Worm (Caenorhabditis elegans) whole organism, late embryonic: Measurements from ENCODE around the gene ZK675.4.

Experiments
- C38D4.7 ChIP-seq: fragments of 200-800 bp; sonication (Bioruptor generic); optimal IDR thresholded peaks from 2 replicates; lab custom pipeline; 2018; ENCODE audit warnings: mild to moderate bottlenecking, missing genetic modification characterization, moderate library complexity, missing compliant biosample characterization
- T23F11.4 ChIP-seq: fragments of 200-800 bp; sonication (Bioruptor generic); optimal IDR thresholded peaks from 2 replicates; lab custom pipeline; 2018; ENCODE audit warnings: mild to moderate bottlenecking, missing genetic modification characterization, missing compliant biosample characterization
- Y22D7AL.16 ChIP-seq: sonication (generic microtip); optimal IDR thresholded peaks from 2 replicates; lab custom pipeline; 2016; ENCODE audit warnings: missing genetic modification characterization, missing compliant biosample characterization
- ahr-1 ChIP-seq: sonication (generic microtip); optimal IDR thresholded peaks from 2 replicates; lab custom pipeline; 2016; ENCODE audit warnings: missing genetic modification characterization, missing compliant biosample characterization
- ama-1 ChIP-seq: fragments of 150-350 bp; optimal IDR thresholded peaks from 2 replicates; lab custom pipeline; 2014
- ceh-18 ChIP-seq: sonication (generic microtip); optimal IDR thresholded peaks from 2 replicates; lab custom pipeline; 2016; ENCODE audit warnings: missing genetic modification characterization, missing compliant biosample characterization
- ceh-19 ChIP-seq: fragments of 200-800 bp; sonication (Bioruptor generic); optimal IDR thresholded peaks from 2 replicates; lab custom pipeline; 2018; ENCODE audit warnings: mild to moderate bottlenecking, missing genetic modification characterization, missing compliant biosample characterization
- ceh-2 ChIP-seq: sonication (generic microtip); optimal IDR thresholded peaks from 2 replicates; lab custom pipeline; 2016; ENCODE audit warnings: missing genotype, missing genetic modification characterization, missing compliant biosample characterization
- ceh-30 ChIP-seq: fragments of 150-350 bp; optimal IDR thresholded peaks from 2 replicates; lab custom pipeline; 2014; ENCODE audit warnings: missing biosample characterization, missing genetic modification characterization
- ceh-31 ChIP-seq: sonication (generic microtip); optimal IDR thresholded peaks from 2 replicates; lab custom pipeline; 2016; ENCODE audit warnings: missing genetic modification characterization, missing compliant biosample characterization
- ceh-48 ChIP-seq: sonication (generic microtip); optimal IDR thresholded peaks from 2 replicates; lab custom pipeline; 2016; ENCODE audit warnings: missing genetic modification characterization, inconsistent platforms, missing compliant biosample characterization
- che-1 ChIP-seq: sonication (generic microtip); optimal IDR thresholded peaks from 2 replicates; lab custom pipeline; 2016; ENCODE audit warnings: mild to moderate bottlenecking, missing genetic modification characterization, missing compliant biosample characterization
- elt-2 ChIP-seq: sonication (generic microtip); optimal IDR thresholded peaks from 2 replicates; lab custom pipeline; 2016; ENCODE audit warnings: missing genetic modification reagents, missing genetic modification characterization, missing compliant biosample characterization
- elt-4 ChIP-seq: sonication (generic microtip); optimal IDR thresholded peaks from 2 replicates; lab custom pipeline; 2016; ENCODE audit warnings: missing genetic modification characterization, missing compliant biosample characterization
- ets-4 ChIP-seq: sonication (generic microtip); optimal IDR thresholded peaks from 2 replicates; lab custom pipeline; 2016; ENCODE audit warnings: missing genetic modification characterization, missing compliant biosample characterization
- fax-1 ChIP-seq: sonication (generic microtip); optimal IDR thresholded peaks from 2 replicates; lab custom pipeline; 2016; ENCODE audit warnings: missing genotype, missing genetic modification characterization, missing compliant biosample characterization
- fkh-10 ChIP-seq: fragments of 150-350 bp; optimal IDR thresholded peaks from 2 replicates; lab custom pipeline; 2014; ENCODE audit warnings: missing biosample characterization, missing genetic modification reagents, missing genetic modification characterization
- fkh-6 ChIP-seq: sonication (generic microtip); optimal IDR thresholded peaks from 2 replicates; lab custom pipeline; 2016; ENCODE audit warnings: missing genetic modification characterization, missing compliant biosample characterization
- gmeb-2 ChIP-seq: sonication (generic microtip); optimal IDR thresholded peaks from 2 replicates; lab custom pipeline; 2016; ENCODE audit warnings: missing genetic modification characterization, inconsistent platforms, missing compliant biosample characterization
- hlh-30 ChIP-seq: sonication (generic microtip); optimal IDR thresholded peaks from 2 replicates; lab custom pipeline; 2017; ENCODE audit warnings: antibody characterized with exemption, missing genetic modification characterization, missing compliant biosample characterization; ENCODE audit not compliant: insufficient read depth
- hlh-6 ChIP-seq: sonication (generic microtip); optimal IDR thresholded peaks from 2 replicates; lab custom pipeline; 2016; ENCODE audit warnings: missing genotype, missing genetic modification characterization, missing compliant biosample characterization
- lin-11 ChIP-seq: fragments of 200-800 bp; sonication (Bioruptor generic); optimal IDR thresholded peaks from 2 replicates; lab custom pipeline; 2018; ENCODE audit warnings: mild to moderate bottlenecking, missing genetic modification characterization, missing compliant biosample characterization
- mec-3 ChIP-seq: sonication (generic microtip); optimal IDR thresholded peaks from 2 replicates; lab custom pipeline; 2016; ENCODE audit warnings: borderline replicate concordance, missing genetic modification characterization, missing compliant biosample characterization
- nhr-11 ChIP-seq: fragments of 150-350 bp; optimal IDR thresholded peaks from 2 replicates; lab custom pipeline; 2014; ENCODE audit warnings: missing biosample characterization, missing genetic modification characterization
- nhr-232 ChIP-seq: sonication (generic microtip); optimal IDR thresholded peaks from 2 replicates; lab custom pipeline; 2016; ENCODE audit warnings: missing genetic modification characterization, missing compliant biosample characterization
- npax-4 ChIP-seq: sonication (generic microtip); optimal IDR thresholded peaks from 2 replicates; lab custom pipeline; 2016; ENCODE audit warnings: missing genetic modification characterization, missing compliant biosample characterization
- odd-2 ChIP-seq: sonication (generic microtip); optimal IDR thresholded peaks from 2 replicates; lab custom pipeline; 2017; ENCODE audit warnings: antibody characterized with exemption, mild to moderate bottlenecking, missing genetic modification characterization, missing compliant biosample characterization
- pat-9 ChIP-seq: fragments of 200-800 bp; sonication (Bioruptor generic); optimal IDR thresholded peaks from 2 replicates; lab custom pipeline; 2018; ENCODE audit warnings: mild to moderate bottlenecking, missing genetic modification characterization, moderate library complexity, missing compliant biosample characterization
- pax-1 ChIP-seq: fragments of 150-350 bp; optimal IDR thresholded peaks from 2 replicates; lab custom pipeline; 2014; ENCODE audit warnings: missing biosample characterization, missing genetic modification characterization
- pha-2 ChIP-seq: sonication (generic microtip); optimal IDR thresholded peaks from 2 replicates; lab custom pipeline; 2017; ENCODE audit warnings: mild to moderate bottlenecking, missing genetic modification characterization, missing compliant biosample characterization
- ref-2 ChIP-seq: sonication (generic microtip); optimal IDR thresholded peaks from 2 replicates; lab custom pipeline; 2016; ENCODE audit warnings: missing genetic modification characterization, missing compliant biosample characterization
- rnt-1 ChIP-seq: sonication (generic microtip); optimal IDR thresholded peaks from 2 replicates; lab custom pipeline; 2016; ENCODE audit warnings: missing genetic modification characterization, missing compliant biosample characterization
- ttx-3 ChIP-seq: sonication (generic microtip); optimal IDR thresholded peaks from 2 replicates; lab custom pipeline; 2016; ENCODE audit warnings: missing genetic modification reagents, missing genetic modification characterization, missing compliant biosample characterization
- unc-55 ChIP-seq: sonication (generic microtip); optimal IDR thresholded peaks from 2 replicates; lab custom pipeline; 2017; ENCODE audit warnings: missing biosample characterization, missing genetic modification reagents, missing genetic modification characterization
- unc-86 ChIP-seq: sonication (generic microtip); optimal IDR thresholded peaks from 2 replicates; lab custom pipeline; 2016; ENCODE audit warnings: missing genetic modification characterization, missing compliant biosample characterization
- zip-5 ChIP-seq: sonication (generic microtip); optimal IDR thresholded peaks from 2 replicates; lab custom pipeline; 2016; ENCODE audit warnings: missing genetic modification characterization, missing compliant biosample characterization

ZK675.4 gene

DNA sequence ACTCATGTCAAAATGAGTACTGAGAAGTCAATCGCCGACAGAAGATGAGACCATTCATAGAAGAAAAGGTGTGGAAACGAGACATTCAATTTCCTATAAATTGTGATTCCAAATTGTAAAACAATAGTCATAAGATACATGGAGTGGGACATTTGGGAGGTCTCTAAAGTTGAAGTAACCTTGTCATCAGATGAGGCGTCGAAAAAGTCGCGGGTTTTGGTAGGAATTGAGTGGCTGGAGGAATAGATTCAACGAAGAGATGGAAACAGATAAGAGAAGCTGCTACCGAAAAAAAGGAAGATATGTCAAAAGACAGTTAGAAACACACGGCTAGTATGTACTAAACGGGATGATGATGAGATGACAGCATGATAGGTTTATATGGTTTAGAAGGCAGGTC is 19.6 kb downstream of the ZK675.4 start:
- no peak for TF ChIP-seq elt-4 (tag; lab: Kevin White, UChicago)
- no peak for TF ChIP-seq ref-2
- TF ChIP-seq Y22D7AL.16 (tag; lab: Kevin White, UChicago) = no peak
- TF ChIP-seq ceh-2 = no peak
- TF ChIP-seq ets-4 (tag; lab: Kevin White, UChicago) = no peak
- TF ChIP-seq mec-3 (tag; lab: Kevin White, UChicago) = no peak
- no peak for TF ChIP-seq odd-2 (tag; lab: Kevin White, UChicago)
- no peak for TF ChIP-seq lin-11 (tag; lab: Kevin White, UChicago)
- no peak for TF ChIP-seq ttx-3 (tag; lab: Kevin White, UChicago)

DNA sequence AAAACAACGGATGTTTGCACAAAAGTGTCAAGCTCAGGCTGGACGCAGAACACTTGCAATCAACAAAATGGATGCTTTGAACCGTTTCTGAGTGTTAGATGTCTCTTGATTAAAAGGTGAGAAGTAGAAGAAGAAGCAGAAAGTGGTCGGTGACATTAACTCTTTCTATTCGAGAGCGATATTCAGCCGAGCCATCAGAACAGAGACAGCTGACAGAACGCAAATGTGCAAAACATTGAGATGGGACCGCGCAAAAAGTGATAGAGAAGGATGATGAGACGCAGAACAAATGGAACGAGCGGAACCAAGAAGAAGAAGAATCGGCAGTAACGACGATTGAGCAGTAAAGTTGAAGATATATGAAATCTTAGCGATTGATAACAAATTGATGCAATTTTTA is 24.5 kb downstream of the ZK675.4 start:
- TF ChIP-seq unc-55 (GFP tag; lab: Kevin White, UChicago) (peak; percentile 37), lin-11 (tag; lab: Kevin White, UChicago) (no peak), pha-2 (tag; lab: Kevin White, UChicago) (no peak)

DNA sequence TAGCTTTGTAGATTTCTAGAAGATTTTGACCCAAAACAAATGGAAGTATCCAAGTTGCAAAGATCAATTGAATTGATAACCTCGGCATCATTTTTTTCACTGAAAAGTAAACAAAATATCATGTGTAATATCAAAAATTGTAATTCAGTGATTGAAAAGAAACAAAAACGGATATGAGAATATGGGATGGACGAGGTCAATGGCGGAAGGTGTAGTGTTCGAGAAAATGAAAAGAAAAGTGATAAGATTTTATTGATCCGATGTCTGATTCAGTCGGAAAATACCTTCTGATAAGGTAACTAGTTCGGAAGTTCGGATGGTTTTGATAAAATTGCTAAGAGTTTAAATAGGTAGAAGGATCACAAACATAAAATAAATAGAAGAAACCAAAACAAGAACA is 27.0 kb downstream of the ZK675.4 start, which contains the start of gene ZK669.2:
TSS of gene ZK669.2 (minus strand) at position 101 of the 400 bp plus-strand sequence.
- no peak for TF ChIP-seq odd-2 (tag; lab: Kevin White, UChicago)
- TF ChIP-seq C38D4.7 (GFP tag; lab: Kevin White, UChicago) = no peak
- no peak for TF ChIP-seq npax-4 (tag; lab: Kevin White, UChicago)
- no peak for TF ChIP-seq ets-4 (tag; lab: Kevin White, UChicago)
- no peak for TF ChIP-seq unc-55 (GFP tag; lab: Kevin White, UChicago)
- no peak for TF ChIP-seq rnt-1 (tag; lab: Kevin White, UChicago)
- TF ChIP-seq nhr-232 (tag; lab: Kevin White, UChicago) = no peak
- TF ChIP-seq elt-2 (tag; lab: Kevin White, UChicago) = no peak
- no peak for TF ChIP-seq ceh-30 (tag; lab: Kevin White, UChicago)
- TF ChIP-seq ama-1 (lab: Kevin White, UChicago) = no peak
- TF ChIP-seq pat-9 (tag; lab: Kevin White, UChicago) = no peak
- no peak for TF ChIP-seq zip-5 (tag; lab: Kevin White, UChicago)
- TF ChIP-seq T23F11.4 (GFP tag; lab: Kevin White, UChicago) = no peak

DNA sequence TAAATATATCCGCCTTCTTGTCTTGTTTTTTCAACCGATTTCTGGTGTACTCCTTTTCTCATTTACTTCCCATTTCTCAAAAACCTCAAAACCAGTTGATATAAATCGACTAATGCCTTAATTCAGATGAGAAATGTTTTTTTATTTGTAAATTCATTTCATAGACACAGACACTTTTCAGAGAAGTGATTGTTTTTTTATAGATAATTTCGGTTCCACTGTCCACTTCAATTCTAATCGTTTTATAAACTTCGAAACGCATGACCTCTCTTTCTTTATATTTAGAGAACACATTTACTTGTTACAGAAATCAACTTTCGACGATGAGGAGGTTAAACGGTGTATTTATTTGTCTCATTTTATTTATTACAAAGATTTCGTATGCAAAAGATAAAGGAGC is 29.7 kb downstream of the ZK675.4 start, which contains the start of gene ZK669.3:
TSS of gene ZK669.3 (plus strand) at position 301 of the 400 bp plus-strand sequence.
- TF ChIP-seq elt-4 (tag; lab: Kevin White, UChicago) = no peak
- TF ChIP-seq ceh-48 (tag; lab: Kevin White, UChicago) = no peak
- no peak for TF ChIP-seq che-1 (tag; lab: Kevin White, UChicago)
- TF ChIP-seq pax-1 = no peak
- TF ChIP-seq ceh-31 (tag; lab: Kevin White, UChicago) = no peak
- TF ChIP-seq gmeb-2 (tag; lab: Kevin White, UChicago) = no peak
- no peak for TF ChIP-seq fkh-10 (GFP tag; lab: Kevin White, UChicago)
- TF ChIP-seq odd-2 (tag; lab: Kevin White, UChicago) = no peak
- TF ChIP-seq C38D4.7 (GFP tag; lab: Kevin White, UChicago) = no peak
- no peak for TF ChIP-seq ceh-2
- no peak for TF ChIP-seq fkh-6 (tag; lab: Kevin White, UChicago)
- TF ChIP-seq ttx-3 (tag; lab: Kevin White, UChicago) = no peak
- no peak for TF ChIP-seq fax-1 (tag; lab: Kevin White, UChicago)
- no peak for TF ChIP-seq hlh-30
- TF ChIP-seq hlh-6 (tag; lab: Kevin White, UChicago) = no peak
- no peak for TF ChIP-seq ceh-19 (GFP tag; lab: Kevin White, UChicago)
- no peak for TF ChIP-seq unc-86 (tag; lab: Kevin White, UChicago)
- no peak for TF ChIP-seq ahr-1
- TF ChIP-seq nhr-11 (tag; lab: Kevin White, UChicago) = no peak
- TF ChIP-seq ceh-18 = no peak
